Fruit fly (Drosophila melanogaster) whole organism, embryonic: Measurements from ENCODE around the gene sau.
A peak's percentile ranks its signal among the peaks of the same experiment; 100 is the strongest.

ENCODE experiments used
- Awh ChIP-seq: fragments of 200-800 bp; sonication (Bioruptor generic); IDR thresholded peaks from 2 replicates; pipeline ENCODE4, ENCODE4 v1.3.6; 2022; ENCODE audit warnings: missing biosample characterization, missing genetic modification characterization
- B-H2 ChIP-seq: fragments of 200-800 bp; sonication (Bioruptor generic); optimal IDR thresholded peaks from 2 replicates; lab custom pipeline; 2018; ENCODE audit warnings: missing biosample characterization, mild to moderate bottlenecking, missing genetic modification characterization
- BEAF-32 ChIP-seq: fragments of 200-800 bp; sonication (Bioruptor generic); optimal IDR thresholded peaks from 3 replicates; lab custom pipeline; 2017; ENCODE audit warnings: missing biosample characterization, missing genetic modification characterization, mild to moderate bottlenecking, moderate library complexity, missing genetic modification reagents
- Blimp-1 ChIP-seq: fragments of 200-800 bp; sonication (Bioruptor generic); optimal IDR thresholded peaks from 3 replicates; lab custom pipeline; 2018; ENCODE audit warnings: missing biosample characterization, missing genetic modification characterization, mild to moderate bottlenecking, moderate library complexity, missing genetic modification reagents
- CG10209 ChIP-seq: fragments of 200-800 bp; sonication (Bioruptor generic); optimal IDR thresholded peaks from 3 replicates; lab custom pipeline; 2017; ENCODE audit warnings: missing biosample characterization, mild to moderate bottlenecking, missing genetic modification characterization, missing genetic modification reagents
- CG10274 ChIP-seq: fragments of 200-800 bp; sonication (Bioruptor generic); optimal IDR thresholded peaks from 3 replicates; lab custom pipeline; 2017; ENCODE audit warnings: missing biosample characterization, mild to moderate bottlenecking, missing genetic modification characterization
- CG12299 ChIP-seq: fragments of 200-800 bp; sonication (Bioruptor generic); optimal IDR thresholded peaks from 2 replicates; lab custom pipeline; 2018; ENCODE audit warnings: missing biosample characterization, mild to moderate bottlenecking, missing genetic modification characterization
- CG13287 ChIP-seq: fragments of 200-800 bp; sonication (Bioruptor generic); IDR thresholded peaks from 2 replicates; pipeline ENCODE4 v1.3.6; 2022; ENCODE audit warnings: missing biosample characterization, missing genetic modification characterization; ENCODE audit not compliant: partially characterized antibody
- CG13296 ChIP-seq: fragments of 200-800 bp; sonication (Bioruptor generic); optimal IDR thresholded peaks from 3 replicates; lab custom pipeline; 2018; ENCODE audit warnings: missing biosample characterization, mild to moderate bottlenecking, missing genetic modification characterization
- CG14965 ChIP-seq: fragments of 200-800 bp; sonication (Bioruptor generic); optimal IDR thresholded peaks from 2 replicates; lab custom pipeline; 2016; ENCODE audit warnings: missing biosample characterization, missing genetic modification characterization, borderline replicate concordance
- CG15269 ChIP-seq: fragments of 200-800 bp; sonication (Bioruptor generic); optimal IDR thresholded peaks from 2 replicates; lab custom pipeline; 2018; ENCODE audit warnings: missing biosample characterization, mild to moderate bottlenecking, missing genetic modification characterization, moderate library complexity
- CG15601 ChIP-seq: fragments of 200-800 bp; sonication (Bioruptor generic); optimal IDR thresholded peaks from 3 replicates; lab custom pipeline; 2019; ENCODE audit warnings: missing biosample characterization, mild to moderate bottlenecking, missing genetic modification characterization, moderate library complexity
- CG18262 ChIP-seq: fragments of 200-800 bp; optimal IDR thresholded peaks from 3 replicates; lab custom pipeline; 2019; ENCODE audit warnings: missing biosample characterization, mild to moderate bottlenecking, missing genetic modification characterization, moderate library complexity
- CG18764 ChIP-seq: fragments of 200-800 bp; sonication (Bioruptor generic); optimal IDR thresholded peaks from 3 replicates; lab custom pipeline; 2016; ENCODE audit warnings: missing biosample characterization, missing genetic modification characterization
- CG30403 ChIP-seq: fragments of 200-800 bp; sonication (Bioruptor generic); optimal IDR thresholded peaks from 3 replicates; lab custom pipeline; 2016; ENCODE audit warnings: missing biosample characterization, missing genetic modification characterization
- CG32772 ChIP-seq: fragments of 200-800 bp; sonication (Bioruptor generic); IDR thresholded peaks from 2 replicates; pipeline ENCODE4 v1.3.6; 2022; ENCODE audit warnings: missing biosample characterization, missing genetic modification characterization
- CG34376 ChIP-seq: fragments of 200-800 bp; sonication (Bioruptor generic); optimal IDR thresholded peaks from 2 replicates; lab custom pipeline; 2018; ENCODE audit warnings: missing biosample characterization, mild to moderate bottlenecking, missing genetic modification characterization
- CG43689 ChIP-seq: fragments of 200-800 bp; sonication (Bioruptor generic); IDR thresholded peaks from 2 replicates; pipeline ENCODE4 v1.3.6; 2022; ENCODE audit warnings: missing biosample characterization, missing genetic modification characterization
- CG6683 ChIP-seq: fragments of 200-800 bp; sonication (Bioruptor generic); optimal IDR thresholded peaks from 2 replicates; lab custom pipeline; 2017; ENCODE audit warnings: missing biosample characterization, mild to moderate bottlenecking, missing genetic modification characterization, missing genetic modification reagents
- CG7372 ChIP-seq: fragments of 200-800 bp; sonication (Bioruptor generic); IDR thresholded peaks from 2 replicates; pipeline ENCODE4 v1.3.6; 2022; ENCODE audit warnings: missing biosample characterization, missing genetic modification characterization
- CkIIα-i1 ChIP-seq: fragments of 200-800 bp; sonication (Bioruptor generic); IDR thresholded peaks from 2 replicates; pipeline ENCODE4 v1.3.6; 2022; ENCODE audit warnings: missing biosample characterization, missing genetic modification characterization
- Dek ChIP-seq: fragments of 200-800 bp; sonication (Bioruptor generic); optimal IDR thresholded peaks from 3 replicates; lab custom pipeline; 2019; ENCODE audit warnings: missing biosample characterization, mild to moderate bottlenecking, missing genetic modification characterization, moderate library complexity
- Elba2 ChIP-seq: fragments of 200-800 bp; sonication (Bioruptor generic); optimal IDR thresholded peaks from 3 replicates; lab custom pipeline; 2016; ENCODE audit warnings: missing biosample characterization, missing genetic modification characterization
- Fer1 ChIP-seq: fragments of 200-800 bp; sonication (Bioruptor generic); optimal IDR thresholded peaks from 2 replicates; lab custom pipeline; 2017; ENCODE audit warnings: missing biosample characterization, mild to moderate bottlenecking, missing genetic modification characterization
- HLH4C ChIP-seq: fragments of 200-800 bp; sonication (Bioruptor generic); IDR thresholded peaks from 3 replicates; pipeline ENCODE4 v1.3.6; 2022; ENCODE audit warnings: missing biosample characterization, missing genetic modification characterization; ENCODE audit not compliant: partially characterized antibody
- Hmx ChIP-seq: fragments of 200-800 bp; sonication (Bioruptor generic); optimal IDR thresholded peaks from 2 replicates; lab custom pipeline; 2016; ENCODE audit warnings: missing biosample characterization, missing genetic modification characterization
- Hr3 ChIP-seq: fragments of 200-800 bp; sonication (Bioruptor generic); optimal IDR thresholded peaks from 3 replicates; lab custom pipeline; 2016; ENCODE audit warnings: missing biosample characterization, missing genetic modification characterization
- Hr78 ChIP-seq, 2 experiments: fragments of 200-800 bp in 1 of 2; fragments of >200 bp in 1 of 2; sonication (Bioruptor generic) in 1 of 2; optimal IDR thresholded peaks; 2 replicates each; lab custom pipeline; 2017 to 2019; ENCODE audit warnings: missing biosample characterization in 2 of 2, missing genetic modification characterization in 2 of 2, mild to moderate bottlenecking in 1 of 2, moderate library complexity in 1 of 2
- Lhr ChIP-seq: fragments of 200-800 bp; sonication (Bioruptor generic); optimal IDR thresholded peaks from 3 replicates; lab custom pipeline; 2017; ENCODE audit warnings: mild to moderate bottlenecking, missing biosample characterization, missing genetic modification reagents, missing genetic modification characterization
- Mrtf ChIP-seq: fragments of 200-800 bp; sonication (Bioruptor generic); IDR thresholded peaks from 3 replicates; pipeline ENCODE4 v1.3.6; 2022; ENCODE audit warnings: missing biosample characterization, missing genetic modification characterization
- NC2α ChIP-seq: fragments of 200-800 bp; sonication (Bioruptor generic); optimal IDR thresholded peaks from 2 replicates; lab custom pipeline; 2016; ENCODE audit warnings: missing biosample characterization, missing genetic modification characterization
- Oaz ChIP-seq: fragments of 200-800 bp; sonication (Bioruptor generic); IDR thresholded peaks from 2 replicates; pipeline ENCODE4 v1.3.6; 2022; ENCODE audit warnings: missing biosample characterization, missing genetic modification characterization
- Opbp ChIP-seq: fragments of 200-800 bp; sonication (Bioruptor generic); IDR thresholded peaks from 3 replicates; pipeline ENCODE4 v1.3.6; 2022; ENCODE audit warnings: missing biosample characterization, missing genetic modification characterization; ENCODE audit not compliant: partially characterized antibody
- Poxn ChIP-seq: fragments of 200-800 bp; sonication (Bioruptor generic); IDR thresholded peaks from 2 replicates; pipeline ENCODE4 v1.3.6; 2022; ENCODE audit warnings: missing biosample characterization, missing genetic modification characterization
- Side ChIP-seq: fragments of 200-800 bp; sonication (Bioruptor generic); optimal IDR thresholded peaks from 2 replicates; lab custom pipeline; 2016; ENCODE audit warnings: missing biosample characterization, missing genetic modification characterization
- Sox102F ChIP-seq: fragments of 200-800 bp; sonication (Bioruptor generic); optimal IDR thresholded peaks from 2 replicates; lab custom pipeline; 2018; ENCODE audit warnings: missing biosample characterization, mild to moderate bottlenecking, missing genetic modification characterization, moderate library complexity
- esg ChIP-seq: fragments of 200-800 bp; sonication (Bioruptor generic); conservative IDR thresholded peaks from 2 replicates; pipeline ENCODE4 v1.3.6; 2022; ENCODE audit warnings: missing biosample characterization, missing genetic modification characterization
- eyg ChIP-seq: fragments of 200-800 bp; sonication (Bioruptor generic); optimal IDR thresholded peaks from 3 replicates; lab custom pipeline; 2016; ENCODE audit warnings: missing biosample characterization, missing genetic modification characterization
- fd64A ChIP-seq: fragments of 200-800 bp; sonication (Bioruptor generic); optimal IDR thresholded peaks from 3 replicates; lab custom pipeline; 2018; ENCODE audit warnings: missing biosample characterization, mild to moderate bottlenecking, missing genetic modification characterization
- fu2 ChIP-seq: fragments of 200-800 bp; sonication (Bioruptor generic); optimal IDR thresholded peaks from 2 replicates; lab custom pipeline; 2016; ENCODE audit warnings: missing biosample characterization, missing genetic modification characterization
- gro ChIP-seq: fragments of 200-800 bp; sonication (Bioruptor generic); optimal IDR thresholded peaks from 2 replicates; lab custom pipeline; 2016; ENCODE audit warnings: missing biosample characterization, missing genetic modification characterization
- her ChIP-seq: fragments of 200-800 bp; sonication (Bioruptor generic); optimal IDR thresholded peaks from 2 replicates; lab custom pipeline; 2016; ENCODE audit warnings: missing biosample characterization, missing genetic modification characterization
- kay ChIP-seq: fragments of 200-800 bp; sonication (Bioruptor generic); optimal IDR thresholded peaks from 2 replicates; lab custom pipeline; 2016; ENCODE audit warnings: missing biosample characterization, missing genetic modification characterization
- pb ChIP-seq: fragments of 200-800 bp; sonication (Bioruptor generic); optimal IDR thresholded peaks from 3 replicates; lab custom pipeline; 2016; ENCODE audit warnings: missing biosample characterization, missing genetic modification characterization
- pnt ChIP-seq: fragments of 200-800 bp; sonication (Bioruptor generic); optimal IDR thresholded peaks from 3 replicates; lab custom pipeline; 2016; ENCODE audit warnings: missing biosample characterization, missing genetic modification characterization
- salm ChIP-seq: fragments of 200-800 bp; sonication (Bioruptor generic); optimal IDR thresholded peaks from 2 replicates; lab custom pipeline; 2018; ENCODE audit warnings: missing biosample characterization, mild to moderate bottlenecking, missing genetic modification characterization
- sd ChIP-seq: fragments of 200-800 bp; sonication (Bioruptor generic); optimal IDR thresholded peaks from 3 replicates; lab custom pipeline; 2018; ENCODE audit warnings: missing biosample characterization, mild to moderate bottlenecking, missing genetic modification characterization, moderate library complexity
- so ChIP-seq: fragments of 200-800 bp; sonication (Bioruptor generic); IDR thresholded peaks from 3 replicates; pipeline ENCODE4 v1.3.6; 2022; ENCODE audit warnings: missing biosample characterization, missing genetic modification characterization
- twi ChIP-seq: fragments of 200-800 bp; optimal IDR thresholded peaks from 2 replicates; lab custom pipeline; 2019; ENCODE audit warnings: missing biosample characterization, mild to moderate bottlenecking, missing genetic modification characterization, moderate library complexity

The sau gene

dm6 chr2L:2177312-2177968 lies 48.7 kb upstream of the sau start (continued):
- TF ChIP-seq twi (tag; lab: Kevin White, UChicago) (no peak), esg (GFP tag; lab: Robert Waterston, UW) (peak; percentile 23; the same call in 1 of the 2 replicates), CkIIα-i1 (GFP tag; lab: Robert Waterston, UW) (no peak), CG12299 (tag; lab: Kevin White, UChicago) (no peak), Mrtf (GFP tag; lab: Robert Waterston, UW) (peak; percentile 51; the same call in 1 of the 3 replicates), fu2 (GFP tag; lab: Kevin White, UChicago) (no peak), CG15601 (no peak), B-H2 (GFP tag; lab: Kevin White, UChicago) (no peak), Hmx (GFP tag; lab: Kevin White, UChicago) (no peak), gro (GFP tag; lab: Kevin White, UChicago) (peak; percentile 62), NC2α (GFP tag; lab: Kevin White, UChicago) (no peak), kay (GFP tag; lab: Kevin White, UChicago) (no peak), CG34376 (GFP tag; lab: Kevin White, UChicago) (no peak), fd64A (GFP tag; lab: Kevin White, UChicago) (no peak), CG18764 (GFP tag; lab: Kevin White, UChicago) (peak; percentile 21), CG7372 (GFP tag; lab: Robert Waterston, UW) (no peak), so (GFP tag; lab: Robert Waterston, UW) (no peak; the same call in 2 of the 3 replicates), CG6683 (GFP tag; lab: Kevin White, UChicago) (no peak), Side (GFP tag; lab: Kevin White, UChicago) (peak; percentile 9), Sox102F (GFP tag; lab: Kevin White, UChicago) (peak; percentile 50), Oaz (no peak), Blimp-1 (peak; percentile 41), Fer1 (GFP tag; lab: Kevin White, UChicago) (peak; percentile 43), pb (GFP tag; lab: Kevin White, UChicago) (peak; percentile 45), sd (no peak), pnt (no peak), Poxn (GFP tag; lab: Robert Waterston, UW) (no peak), CG15269 (tag; lab: Kevin White, UChicago) (peak; percentile 39), Elba2 (GFP tag; lab: Kevin White, UChicago) (no peak), CG13287 (GFP tag; lab: Robert Waterston, UW) (no peak), Lhr (GFP tag; lab: Kevin White, UChicago) (no peak), CG30403 (GFP tag; lab: Kevin White, UChicago) (peak; percentile 56), HLH4C (no peak), CG32772 (GFP tag; lab: Robert Waterston, UW) (peak; percentile 27; the same call in 1 of the 2 replicates), CG18262 (tag; lab: Kevin White, UChicago) (peak; percentile 37), Hr78 (GFP tag; optimal IDR thresholded peaks at IDR 0.05; lab: Kevin White, UChicago) (no peak), eyg (GFP tag; lab: Kevin White, UChicago) (peak; percentile 19), Hr3 (no peak), Opbp (GFP tag; lab: Robert Waterston, UW) (no peak), BEAF-32 (GFP tag; lab: Kevin White, UChicago) (no peak), Awh (GFP tag; lab: Robert Waterston, UW) (no peak), CG43689 (GFP tag; lab: Robert Waterston, UW) (no peak), CG14965 (GFP tag; lab: Kevin White, UChicago) (no peak), Dek (tag; lab: Kevin White, UChicago) (peak; percentile 35), CG13296 (GFP tag; lab: Kevin White, UChicago) (no peak), her (GFP tag; lab: Kevin White, UChicago) (peak; percentile 23), salm (no peak), CG10209 (GFP tag; lab: Kevin White, UChicago) (peak; percentile 41), CG10274 (GFP tag; lab: Kevin White, UChicago) (peak; percentile 25)
